Fruit fly (Drosophila melanogaster): Measurements from ENCODE around the gene CG12496.

The CG12496 gene

dm6 chrX:2443798-2444197 is 33.1 kb upstream of the CG12496 start, which contains the start of gene tko:
tko (minus strand) TSS chrX:2443976.
- TF ChIP-seq achi (GFP tag; optimal IDR thresholded peaks at IDR 0.05): peak; percentile 55
- no peak for TF ChIP-seq lz (GFP tag; optimal IDR thresholded peaks at IDR 0.05)

dm6 chrX:2440219-2440618 is 29.5 kb upstream of the CG12496 start:
- TF ChIP-seq topi (GFP tag; optimal IDR thresholded peaks at IDR 0.05) (no peak), Sox14 (GFP tag; optimal IDR thresholded peaks at IDR 0.05) (no peak), Eip78C (GFP tag) (no peak), CG10631 (GFP tag; optimal IDR thresholded peaks at IDR 0.05) (no peak), salr (GFP tag; optimal IDR thresholded peaks at IDR 0.05) (no peak), CG8632 (GFP tag; optimal IDR thresholded peaks at IDR 0.05) (no peak), dac (GFP tag; optimal IDR thresholded peaks at IDR 0.05) (no peak)

DNA sequence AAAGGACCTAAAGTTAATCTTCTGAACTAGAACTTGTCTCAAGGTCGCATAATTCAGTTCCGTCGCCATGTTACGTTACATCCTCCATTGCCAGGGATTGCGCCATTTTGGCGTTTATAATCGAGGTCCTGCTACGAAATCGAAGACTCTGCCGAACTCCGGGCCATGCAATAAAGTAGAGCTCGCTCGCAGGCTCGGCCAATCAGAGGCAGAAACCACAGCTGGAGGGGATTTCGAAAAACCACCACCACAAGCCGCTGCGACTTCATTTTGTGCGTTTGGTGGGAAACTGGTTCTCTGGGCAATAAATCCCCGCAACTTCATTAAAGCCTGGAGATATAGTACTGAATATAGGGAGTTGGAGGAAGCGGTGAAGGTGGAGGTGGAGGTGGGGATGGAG is 24.2 kb upstream of the CG12496 start:
- TF ChIP-seq Met (GFP tag; optimal IDR thresholded peaks at IDR 0.05) (no peak), pdm3 (GFP tag; optimal IDR thresholded peaks at IDR 0.05) (no peak), lz (GFP tag; optimal IDR thresholded peaks at IDR 0.05) (no peak), CG11294 (GFP tag; IDR thresholded peaks at IDR 0.05) (no peak), CG8632 (GFP tag; optimal IDR thresholded peaks at IDR 0.05) (no peak), Sox15 (GFP tag; optimal IDR thresholded peaks at IDR 0.05) (no peak), fkh (GFP tag; optimal IDR thresholded peaks at IDR 0.05) (no peak), CG9139 (GFP tag; optimal IDR thresholded peaks at IDR 0.05) (no peak), CG34406 (GFP tag; optimal IDR thresholded peaks at IDR 0.05) (no peak), spab (GFP tag; optimal IDR thresholded peaks at IDR 0.05) (no peak)

DNA sequence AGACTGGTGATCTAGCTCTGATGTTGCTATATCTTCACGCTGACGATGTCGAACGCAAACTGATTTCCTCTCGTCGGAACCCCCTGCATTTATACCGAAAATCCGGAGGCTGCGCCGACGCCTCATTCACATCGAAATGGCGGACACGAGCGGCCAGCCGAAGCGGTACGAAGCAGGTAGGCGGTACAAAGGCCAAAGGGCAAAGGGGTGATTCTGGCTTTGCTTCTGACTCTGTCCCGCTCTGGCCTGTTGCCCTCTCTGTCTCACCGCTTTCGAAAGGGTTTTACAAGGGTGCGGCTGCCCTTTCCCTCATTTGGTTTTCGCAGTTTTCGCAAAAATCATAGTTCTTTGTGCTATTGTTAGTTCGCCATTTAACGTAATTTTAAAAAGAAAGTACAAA is 18.2 kb upstream of the CG12496 start, which contains the start of gene gt:
gt (minus strand) TSS at position 65 of the 400 bp plus-strand sequence.
- TF ChIP-seq dsx (GFP tag; optimal IDR thresholded peaks at IDR 0.05; ENCODE audit: poor library complexity, severe bottlenecking) (no peak), Eip75B (GFP tag; optimal IDR thresholded peaks at IDR 0.05) (no peak), CG16779 (tag; optimal IDR thresholded peaks at IDR 0.05) (no peak), CG6792 (GFP tag; optimal IDR thresholded peaks at IDR 0.05) (no peak), ss (GFP tag; optimal IDR thresholded peaks at IDR 0.05) (no peak), CG4318 (GFP tag; optimal IDR thresholded peaks at IDR 0.05) (no peak), Smox (GFP tag; optimal IDR thresholded peaks at IDR 0.05) (no peak)

DNA sequence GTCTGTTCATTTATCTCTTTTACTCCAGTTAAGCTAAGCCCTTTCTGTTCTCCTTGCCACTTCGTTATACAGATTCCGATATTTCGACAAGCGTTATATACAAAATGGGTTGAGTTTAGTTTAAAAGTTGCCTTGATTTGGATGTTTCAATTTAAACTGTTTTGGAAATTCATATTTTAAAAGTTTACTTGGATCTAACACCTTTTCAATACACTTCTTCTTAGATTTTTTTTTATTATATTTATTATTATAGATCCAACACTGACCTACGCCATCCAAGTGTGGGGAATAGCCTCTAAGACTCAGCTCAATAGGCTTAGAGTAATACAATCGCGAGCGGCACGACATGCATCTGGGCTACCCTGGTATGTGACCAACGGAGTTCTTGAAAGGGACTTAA is 15.1 kb upstream of the CG12496 start, which contains the start of gene CG32797:
CG32797 (minus strand) TSS at position 101 of the 400 bp plus-strand sequence.
- TF ChIP-seq CG6854 (GFP tag; optimal IDR thresholded peaks at IDR 0.05) (no peak), salr (GFP tag; optimal IDR thresholded peaks at IDR 0.05) (no peak), Sox15 (GFP tag; optimal IDR thresholded peaks at IDR 0.05) (no peak), dac (GFP tag; optimal IDR thresholded peaks at IDR 0.05) (no peak), Eip93F (GFP tag; optimal IDR thresholded peaks at IDR 0.05) (no peak), CG6792 (GFP tag; optimal IDR thresholded peaks at IDR 0.05) (no peak), CG1621 (tag; optimal IDR thresholded peaks at IDR 0.05) (no peak), CG11294 (GFP tag; IDR thresholded peaks at IDR 0.05) (no peak), Gug (GFP tag; IDR thresholded peaks at IDR 0.05) (no peak)

DNA sequence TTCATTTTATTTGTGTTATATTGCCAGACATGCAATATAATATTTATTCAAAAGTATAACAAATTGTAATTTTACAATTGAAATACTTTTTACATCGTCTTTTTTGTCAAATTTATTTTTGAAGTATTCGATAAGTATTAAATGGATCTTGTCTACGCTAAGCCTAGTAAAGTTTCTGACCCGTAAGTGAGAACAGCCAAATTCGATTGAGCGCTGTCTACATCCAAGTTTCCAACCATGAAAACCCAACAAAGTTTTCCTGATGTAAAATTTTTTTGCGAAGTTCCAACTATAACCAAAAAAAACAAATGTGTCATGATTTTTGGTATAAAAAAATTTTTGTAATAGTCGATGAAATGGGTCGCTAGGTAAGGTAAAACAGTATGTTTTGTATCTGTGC is 8.8 kb upstream of the CG12496 start:
- no peak for TF ChIP-seq CG31627 (GFP tag; optimal IDR thresholded peaks at IDR 0.05)
- no peak for TF ChIP-seq svp (GFP tag)
- TF ChIP-seq spab (GFP tag; optimal IDR thresholded peaks at IDR 0.05): no peak
- no peak for TF ChIP-seq Lpt (GFP tag; optimal IDR thresholded peaks at IDR 0.05)
- no peak for TF ChIP-seq CG3032 (tag; optimal IDR thresholded peaks at IDR 0.05)
- no peak for TF ChIP-seq CG9139 (GFP tag; optimal IDR thresholded peaks at IDR 0.05)
- no peak for TF ChIP-seq CG3919 (GFP tag; optimal IDR thresholded peaks at IDR 0.05)
- TF ChIP-seq lz (GFP tag; optimal IDR thresholded peaks at IDR 0.05): no peak
- no peak for TF ChIP-seq Sox102F (GFP tag; optimal IDR thresholded peaks at IDR 0.05)
- no peak for TF ChIP-seq esn (GFP tag; optimal IDR thresholded peaks at IDR 0.05)

Data from whole organism, prepupa.